Fruit fly (Drosophila melanogaster): ENCODE results near the gene Ser.
A peak's percentile ranks its signal among the peaks of the same experiment; 100 is the strongest.

Ser gene

DNA sequence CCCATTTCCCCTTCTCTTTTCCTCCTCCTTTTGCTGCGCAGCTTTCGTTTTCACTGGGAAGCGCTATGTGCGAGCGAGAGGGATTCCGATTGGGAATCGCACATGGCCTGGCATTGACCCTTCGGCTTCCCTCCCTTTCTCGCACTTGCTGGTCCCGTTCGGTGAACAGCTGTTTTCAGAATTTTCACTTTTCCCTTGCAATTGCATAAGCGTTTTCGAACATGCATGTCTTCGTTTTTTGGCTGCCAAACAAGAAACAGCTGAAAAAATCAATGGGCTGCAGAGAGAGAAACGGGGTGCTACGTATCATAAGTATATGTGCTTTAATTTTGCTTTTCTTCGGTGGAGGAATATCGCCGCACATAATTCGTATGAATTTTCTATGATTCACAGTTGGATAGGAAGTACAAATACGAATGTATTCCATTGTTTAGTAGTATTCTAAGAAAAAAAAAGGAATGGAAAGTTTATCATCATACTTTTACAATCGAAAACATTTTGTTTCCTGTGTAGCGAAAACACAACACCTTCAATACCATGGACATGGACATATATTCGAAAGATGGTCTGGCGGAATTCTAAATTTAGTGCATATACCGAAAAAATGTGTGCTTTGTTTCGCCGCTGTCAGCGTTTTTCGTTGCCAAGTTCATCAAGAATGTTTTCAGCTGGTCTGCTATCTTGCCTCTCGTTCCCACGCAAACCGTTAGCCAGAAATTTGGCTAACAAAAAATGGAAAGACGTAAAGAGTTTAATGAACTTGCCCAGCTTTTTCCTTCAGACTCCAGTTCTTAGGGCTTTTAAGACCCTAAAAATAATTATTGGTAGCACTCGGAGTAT, 41.7 kb downstream of the Ser start:
- TF ChIP-seq CG14655 (GFP tag; optimal IDR thresholded peaks at IDR 0.05) (peak; percentile 49), Pif1B (GFP tag; optimal IDR thresholded peaks at IDR 0.05) (peak; percentile 34), CG13204 (GFP tag; optimal IDR thresholded peaks at IDR 0.05) (no peak), CG8159 (tag; optimal IDR thresholded peaks at IDR 0.05) (peak; percentile 37), CG15710 (tag; optimal IDR thresholded peaks at IDR 0.05) (no peak), CG12605 (GFP tag; IDR thresholded peaks at IDR 0.05) (no peak), CG8301 (tag; optimal IDR thresholded peaks at IDR 0.05) (peak; percentile 55), EcR (GFP tag; optimal IDR thresholded peaks at IDR 0.05) (peak; percentile 65), Ets98B (GFP tag; IDR thresholded peaks at IDR 0.05) (peak; percentile 37; the same call in 1 of the 2 replicates), rn (GFP tag; IDR thresholded peaks at IDR 0.05) (no peak), fd96Ca (GFP tag; IDR thresholded peaks at IDR 0.05) (no peak), D1 (tag; optimal IDR thresholded peaks at IDR 0.05) (no peak), gl (tag; optimal IDR thresholded peaks at IDR 0.05) (no peak), CG34367 (tag; optimal IDR thresholded peaks at IDR 0.05) (no peak), Snoo (tag; optimal IDR thresholded peaks at IDR 0.05) (peak; percentile 50), CG4496 (GFP tag; IDR thresholded peaks at IDR 0.05) (no peak), CG10348 (GFP tag; IDR thresholded peaks at IDR 0.05) (no peak), Pif1A (GFP tag; optimal IDR thresholded peaks at IDR 0.05) (peak; percentile 50), CG9948 (tag; optimal IDR thresholded peaks at IDR 0.05) (peak; percentile 10), CG32121 (GFP tag; IDR thresholded peaks at IDR 0.05) (peak; percentile 56; the same call in 1 of the 2 replicates), CG17806 (tag; optimal IDR thresholded peaks at IDR 0.05) (peak; percentile 34)

DNA sequence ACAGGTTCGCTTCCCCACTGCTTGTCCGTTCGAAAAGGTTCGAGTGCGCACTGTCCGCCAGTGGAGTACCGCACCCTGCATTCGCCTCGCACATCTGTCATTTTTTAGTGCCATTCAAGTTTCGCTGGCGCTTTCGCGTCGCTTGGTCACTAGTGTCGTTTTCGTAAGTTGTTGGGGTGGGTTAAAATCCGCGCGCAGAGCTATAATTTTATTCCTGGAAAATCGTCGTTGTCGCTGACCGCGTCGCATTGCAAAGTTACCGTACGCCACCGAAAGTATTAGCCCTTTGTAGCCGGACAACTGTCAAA, 42.6 kb downstream of the Ser start, which contains the start of gene Men-b:
Men-b (plus strand) TSS at position 147 of the 308 bp plus-strand sequence.
- no peak for TF ChIP-seq CG14655 (GFP tag; optimal IDR thresholded peaks at IDR 0.05)
- no peak for TF ChIP-seq CG8159 (tag; optimal IDR thresholded peaks at IDR 0.05)
- no peak for TF ChIP-seq CG32121 (GFP tag; IDR thresholded peaks at IDR 0.05)
- no peak for TF ChIP-seq CG10348 (GFP tag; IDR thresholded peaks at IDR 0.05)
- TF ChIP-seq CG4496 (GFP tag; IDR thresholded peaks at IDR 0.05), result peak; percentile 45; the same call in 2 of the 3 replicates
- TF ChIP-seq CG17806 (tag; optimal IDR thresholded peaks at IDR 0.05), result no peak

DNA sequence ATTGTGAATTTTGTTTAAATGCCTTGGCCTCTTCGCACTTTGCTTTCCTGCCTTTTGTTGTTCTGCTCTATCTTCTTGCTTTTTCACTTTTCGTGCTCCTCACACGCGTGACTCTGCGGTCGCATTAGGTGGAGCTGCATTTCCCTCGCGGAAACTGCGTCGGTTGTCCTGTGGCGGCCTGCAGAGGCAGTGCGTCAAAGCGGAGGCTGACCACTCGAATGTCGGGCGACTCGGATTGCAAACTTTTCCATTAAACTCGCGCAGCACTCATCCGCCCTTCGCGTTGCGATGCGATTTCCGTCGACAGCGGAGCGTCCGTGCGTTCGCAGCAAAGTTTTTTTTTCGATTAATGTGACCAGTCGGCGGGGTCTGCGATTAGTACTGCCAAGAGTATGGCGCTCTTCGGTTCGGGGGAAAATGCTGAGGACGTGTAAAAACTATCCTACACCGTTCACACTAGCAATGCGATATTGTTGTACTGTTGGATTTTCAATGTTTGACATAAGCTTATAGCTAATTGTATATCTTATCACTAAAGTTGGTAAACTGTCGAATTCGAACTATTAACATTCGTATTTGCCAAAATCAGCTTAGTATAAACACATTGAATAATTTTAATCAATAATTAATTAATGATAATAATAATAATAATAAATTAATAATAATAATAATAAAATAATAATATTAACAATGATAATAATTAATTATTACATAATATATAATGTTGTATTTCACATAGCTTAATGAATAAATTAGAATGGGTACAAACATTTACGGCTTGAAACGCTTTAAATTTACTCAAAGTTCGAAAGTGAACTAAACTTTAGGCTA, 43.2 kb downstream of the Ser start, which contains the start of gene CG6051:
CG6051 (minus strand) TSS at position 385 of the 831 bp plus-strand sequence.
- TF ChIP-seq Snoo (tag; optimal IDR thresholded peaks at IDR 0.05) (peak; percentile 39), EcR (GFP tag; optimal IDR thresholded peaks at IDR 0.05) (no peak), gl (tag; optimal IDR thresholded peaks at IDR 0.05) (no peak), CG10348 (GFP tag; IDR thresholded peaks at IDR 0.05) (no peak), Pif1B (GFP tag; optimal IDR thresholded peaks at IDR 0.05) (peak; percentile 4), CG8159 (tag; optimal IDR thresholded peaks at IDR 0.05) (peak; percentile 44), CG13204 (GFP tag; optimal IDR thresholded peaks at IDR 0.05) (no peak), CG14655 (GFP tag; optimal IDR thresholded peaks at IDR 0.05) (peak; percentile 6), CG34367 (tag; optimal IDR thresholded peaks at IDR 0.05) (no peak), Ets98B (GFP tag; IDR thresholded peaks at IDR 0.05) (no peak), CG8301 (tag; optimal IDR thresholded peaks at IDR 0.05) (peak; percentile 24), CG9948 (tag; optimal IDR thresholded peaks at IDR 0.05) (peak; percentile 6), CG12605 (GFP tag; IDR thresholded peaks at IDR 0.05) (no peak), rn (GFP tag; IDR thresholded peaks at IDR 0.05) (no peak), CG4496 (GFP tag; IDR thresholded peaks at IDR 0.05) (no peak), CG15710 (tag; optimal IDR thresholded peaks at IDR 0.05) (no peak), fd96Ca (GFP tag; IDR thresholded peaks at IDR 0.05) (no peak), D1 (tag; optimal IDR thresholded peaks at IDR 0.05) (no peak), CG32121 (GFP tag; IDR thresholded peaks at IDR 0.05) (no peak), Pif1A (GFP tag; optimal IDR thresholded peaks at IDR 0.05) (no peak), CG17806 (tag; optimal IDR thresholded peaks at IDR 0.05) (peak; percentile 24)

dm6 chr3R:27149884-27150676, 44.0 kb downstream of the Ser start:
- TF ChIP-seq EcR (GFP tag; optimal IDR thresholded peaks at IDR 0.05) (peak; percentile 4), CG14655 (GFP tag; optimal IDR thresholded peaks at IDR 0.05) (peak; percentile 11), fd96Ca (GFP tag; IDR thresholded peaks at IDR 0.05) (no peak), Pif1B (GFP tag; optimal IDR thresholded peaks at IDR 0.05) (no peak), gl (tag; optimal IDR thresholded peaks at IDR 0.05) (no peak), CG8301 (tag; optimal IDR thresholded peaks at IDR 0.05) (no peak), CG13204 (GFP tag; optimal IDR thresholded peaks at IDR 0.05) (peak; percentile 26), D1 (tag; optimal IDR thresholded peaks at IDR 0.05) (no peak)
